Worm (Caenorhabditis elegans): Measurements from ENCODE around the gene eif-2Bdelta.

Gene eif-2Bdelta

ce11 chrV:9477863-9478262, 35.8 kb upstream of the eif-2Bdelta start, which contains the start of gene nas-3:
Gene nas-3, plus strand, starts transcription at chrV:9478163.
- TF ChIP-seq lin-15B (tag; optimal IDR thresholded peaks at IDR 0.05) (no peak), jun-1 (tag; optimal IDR thresholded peaks at IDR 0.05) (no peak), nhr-28 (tag; optimal IDR thresholded peaks at IDR 0.05) (no peak), nhr-237 (tag; optimal IDR thresholded peaks at IDR 0.05) (no peak), zag-1 (tag; optimal IDR thresholded peaks at IDR 0.05) (no peak), daf-12 (tag; optimal IDR thresholded peaks at IDR 0.05) (no peak), elt-2 (tag; optimal IDR thresholded peaks at IDR 0.05) (no peak)

- TF ChIP-seq R02D3.7 (tag; optimal IDR thresholded peaks at IDR 0.05) (no peak), unc-62 (GFP tag; optimal IDR thresholded peaks at IDR 0.05) (no peak), aly-2 (tag; optimal IDR thresholded peaks at IDR 0.05) (no peak), nhr-77 (tag; optimal IDR thresholded peaks at IDR 0.05) (no peak), elt-3 (tag; optimal IDR thresholded peaks at IDR 0.05) (no peak), daf-12 (tag; optimal IDR thresholded peaks at IDR 0.05) (no peak), snpc-4 (tag; optimal IDR thresholded peaks at IDR 0.05) (no peak)
Observed at ce11 chrV:9480566-9480965, 33.1 kb upstream of the eif-2Bdelta start, which contains the start of gene K06A4.6. Gene K06A4.6, minus strand, starts transcription at chrV:9480666.

DNA sequence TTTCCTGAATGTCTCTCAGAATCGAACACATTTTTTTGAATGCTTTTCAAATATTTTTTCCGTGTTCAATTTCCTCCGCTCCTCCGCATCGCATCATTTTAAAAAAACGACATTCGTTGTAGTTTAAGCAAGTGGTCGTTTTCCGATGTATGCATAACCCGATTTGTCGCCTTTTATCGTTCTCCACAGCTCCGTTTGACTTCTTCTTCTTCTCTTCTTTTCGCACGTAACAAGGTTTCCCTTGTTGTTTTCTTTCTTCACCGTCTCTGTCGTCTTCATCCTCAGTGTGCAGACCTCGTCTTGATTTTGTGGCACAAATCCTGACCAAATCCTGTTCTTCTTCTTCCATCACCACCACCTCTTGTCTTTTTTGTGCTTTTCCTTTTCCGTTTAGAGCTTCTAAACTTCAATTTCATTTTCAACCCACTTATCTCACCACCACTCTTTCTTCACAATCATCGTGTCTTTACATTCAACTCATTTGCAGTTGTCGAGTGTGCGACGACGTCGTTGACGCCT, 29.8 kb upstream of the eif-2Bdelta start, which contains the start of gene K06A4.2:
TSS of gene K06A4.2 (plus strand) at position 469 of the 519 bp plus-strand sequence.
- TF ChIP-seq fkh-10 (GFP tag; optimal IDR thresholded peaks at IDR 0.05) = peak; percentile 86
- no peak for TF ChIP-seq ama-1 (optimal IDR thresholded peaks at IDR 0.05)

DNA sequence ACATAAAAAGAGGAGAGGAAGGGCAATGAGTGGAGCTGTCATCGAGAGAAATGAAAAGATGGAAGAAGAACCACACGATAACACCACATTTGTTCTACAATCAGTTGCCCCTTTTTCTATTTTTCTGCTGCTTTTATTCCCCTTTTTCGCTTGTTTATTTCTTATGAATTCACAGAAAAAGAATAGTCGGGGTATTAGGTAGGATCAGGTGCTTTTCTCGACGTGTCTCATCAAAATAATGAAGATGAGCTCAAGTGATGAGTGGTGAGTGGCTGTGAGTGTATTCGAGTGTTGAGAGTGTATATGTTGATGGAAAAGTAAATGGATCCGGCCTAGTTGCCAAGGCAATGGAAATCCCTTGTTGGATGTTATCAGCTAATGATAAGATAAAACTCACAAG, 28.1 kb upstream of the eif-2Bdelta start:
- no peak for TF ChIP-seq elt-2 (tag; optimal IDR thresholded peaks at IDR 0.05)

- TF ChIP-seq jun-1 (tag; optimal IDR thresholded peaks at IDR 0.05) (peak; percentile 6), ceh-28 (tag; optimal IDR thresholded peaks at IDR 0.05) (no peak), elt-2 (tag; optimal IDR thresholded peaks at IDR 0.05) (peak; percentile 72)
Observed at ce11 chrV:9489411-9489810, 24.2 kb upstream of the eif-2Bdelta start, which contains the start of gene K06A4.10. Gene K06A4.10, minus strand, starts transcription at chrV:9489800.

- TF ChIP-seq egl-5 (tag; optimal IDR thresholded peaks at IDR 0.05) (no peak), R02D3.7 (tag; optimal IDR thresholded peaks at IDR 0.05) (no peak), pha-4 (tag; optimal IDR thresholded peaks at IDR 0.05) (peak; percentile 67), nhr-43 (tag; optimal IDR thresholded peaks at IDR 0.05; ENCODE audit: poor library complexity, severe bottlenecking) (no peak), pqm-1 (tag; optimal IDR thresholded peaks at IDR 0.05) (peak; percentile 70), lsy-12 (tag; optimal IDR thresholded peaks at IDR 0.05) (no peak), nhr-25 (tag; optimal IDR thresholded peaks at IDR 0.05) (no peak), nhr-28 (tag; optimal IDR thresholded peaks at IDR 0.05) (no peak), jun-1 (tag; optimal IDR thresholded peaks at IDR 0.05) (peak; percentile 44), aly-2 (tag; optimal IDR thresholded peaks at IDR 0.05) (no peak), ZK546.5 (tag; optimal IDR thresholded peaks at IDR 0.05) (no peak), tbx-2 (tag; optimal IDR thresholded peaks at IDR 0.05) (no peak), nhr-11 (tag; optimal IDR thresholded peaks at IDR 0.05) (no peak), unc-62 (GFP tag; optimal IDR thresholded peaks at IDR 0.05) (no peak), ceh-28 (tag; optimal IDR thresholded peaks at IDR 0.05) (no peak), elt-2 (tag; optimal IDR thresholded peaks at IDR 0.05) (peak; percentile 87), elt-1 (tag; optimal IDR thresholded peaks at IDR 0.05) (no peak), nhr-237 (tag; optimal IDR thresholded peaks at IDR 0.05) (no peak), lin-15B (tag; optimal IDR thresholded peaks at IDR 0.05) (no peak)
Observed at ce11 chrV:9491440-9492160, 22.0 kb upstream of the eif-2Bdelta start, which contains the start of gene K06A4.7. Gene K06A4.7, minus strand, starts transcription at chrV:9491490.

- TF ChIP-seq nhr-237 (tag; optimal IDR thresholded peaks at IDR 0.05) = no peak
- peak; percentile 69 for TF ChIP-seq elt-2 (tag; optimal IDR thresholded peaks at IDR 0.05)
- TF ChIP-seq nhr-76 (tag; optimal IDR thresholded peaks at IDR 0.05) = no peak
- TF ChIP-seq fkh-2 (tag; optimal IDR thresholded peaks at IDR 0.05) = no peak
- no peak for TF ChIP-seq skn-1 (tag; optimal IDR thresholded peaks at IDR 0.05)
- no peak for TF ChIP-seq nhr-43 (tag; optimal IDR thresholded peaks at IDR 0.05; ENCODE audit: poor library complexity, severe bottlenecking)
- no peak for TF ChIP-seq fkh-10 (GFP tag; optimal IDR thresholded peaks at IDR 0.05)
- no peak for TF ChIP-seq jun-1 (tag; optimal IDR thresholded peaks at IDR 0.05)
- no peak for TF ChIP-seq hmg-11 (tag; optimal IDR thresholded peaks at IDR 0.05)
- TF ChIP-seq mdl-1 (tag; optimal IDR thresholded peaks at IDR 0.05) = no peak
- no peak for TF ChIP-seq ceh-82 (tag; optimal IDR thresholded peaks at IDR 0.05)
- TF ChIP-seq daf-12 (tag; optimal IDR thresholded peaks at IDR 0.05) = no peak
- peak; percentile 75 for TF ChIP-seq pqm-1 (tag; optimal IDR thresholded peaks at IDR 0.05)
Observed at ce11 chrV:9492460-9492859, 21.2 kb upstream of the eif-2Bdelta start.
